Worm (Caenorhabditis elegans) whole organism, mixed stage, embryonic: ENCODE measurements around the gene C03G6.21.

Experiments used
- blmp-1 ChIP-seq: fragments of 150-350 bp; optimal IDR thresholded peaks from 2 replicates; lab custom pipeline; 2014; ENCODE audit warnings: missing biosample characterization, missing genetic modification characterization
- elt-3 ChIP-seq: fragments of 150-350 bp; optimal IDR thresholded peaks from 2 replicates; lab custom pipeline; 2014; ENCODE audit warnings: missing biosample characterization, missing genetic modification characterization
- lin-13 ChIP-seq: fragments of 150-350 bp; optimal IDR thresholded peaks from 2 replicates; lab custom pipeline; 2014; ENCODE audit warnings: missing biosample characterization, missing genetic modification characterization
- nhr-28 ChIP-seq: fragments of 150-350 bp; optimal IDR thresholded peaks from 2 replicates; lab custom pipeline; 2014; ENCODE audit warnings: missing biosample characterization, missing genetic modification characterization
- sptf-1 ChIP-seq: sonication (generic microtip); optimal IDR thresholded peaks from 2 replicates; lab custom pipeline; 2017; ENCODE audit warnings: mild to moderate bottlenecking, missing genetic modification characterization, moderate library complexity, missing compliant biosample characterization

DNA sequence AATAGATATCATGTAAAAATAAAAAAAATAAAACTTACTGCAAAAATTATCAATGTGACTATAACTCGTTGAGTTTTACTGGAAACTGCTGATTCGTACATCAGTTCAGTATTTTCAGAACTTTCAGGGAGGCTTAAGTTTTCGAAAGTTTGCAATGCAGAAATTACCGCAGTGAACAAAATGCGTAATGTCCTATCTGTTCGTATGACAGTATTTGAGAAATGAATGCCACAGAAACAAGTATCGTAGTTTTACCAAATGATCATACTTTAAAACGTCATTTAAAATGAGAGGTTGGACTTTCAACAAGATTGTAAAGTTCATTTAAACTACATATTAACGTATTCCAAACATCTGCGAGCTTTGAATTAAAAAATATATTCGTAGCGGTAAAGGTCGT lies at the start of gene C03G6.21:
- no peak for TF ChIP-seq nhr-28 (tag; lab: Kevin White, UChicago)
- no peak for TF ChIP-seq lin-13 (tag; lab: Kevin White, UChicago)
- no peak for TF ChIP-seq elt-3 (tag; lab: Kevin White, UChicago)
- TF ChIP-seq sptf-1 (tag; lab: Kevin White, UChicago) = no peak
- TF ChIP-seq blmp-1 = no peak
